Fruit fly (Drosophila melanogaster) whole organism, pupa: ENCODE data around the gene dia.

Experiments used
- CG12605 ChIP-seq: fragments of 200-800 bp; sonication (Bioruptor generic); IDR thresholded peaks from 2 replicates; pipeline ENCODE4 v1.3.6; 2022; ENCODE audit warnings: missing biosample characterization, missing genetic modification characterization
- CG13204 ChIP-seq: fragments of 200-800 bp; sonication (Bioruptor generic); optimal IDR thresholded peaks from 2 replicates; lab custom pipeline; 2018; ENCODE audit warnings: missing biosample characterization, mild to moderate bottlenecking, missing genetic modification characterization, moderate library complexity
- CG17806 ChIP-seq: fragments of 200-800 bp; sonication (Bioruptor generic); optimal IDR thresholded peaks from 2 replicates; lab custom pipeline; 2018; ENCODE audit warnings: missing biosample characterization, mild to moderate bottlenecking, missing genetic modification characterization, moderate library complexity
- CG32121 ChIP-seq: fragments of 200-800 bp; sonication (Bioruptor generic); IDR thresholded peaks from 2 replicates; pipeline ENCODE4 v1.3.6; 2022; ENCODE audit warnings: missing biosample characterization, missing genetic modification characterization
- CG8159 ChIP-seq: fragments of 200-800 bp; sonication (Bioruptor generic); optimal IDR thresholded peaks from 3 replicates; lab custom pipeline; 2018; ENCODE audit warnings: missing biosample characterization, mild to moderate bottlenecking, missing genetic modification characterization, moderate library complexity
- CG8301 ChIP-seq: fragments of 200-800 bp; sonication (Bioruptor generic); optimal IDR thresholded peaks from 2 replicates; lab custom pipeline; 2018; ENCODE audit warnings: missing biosample characterization, mild to moderate bottlenecking, missing genetic modification characterization
- CG9948 ChIP-seq: fragments of 200-800 bp; sonication (Bioruptor generic); optimal IDR thresholded peaks from 2 replicates; lab custom pipeline; 2018; ENCODE audit warnings: missing biosample characterization, mild to moderate bottlenecking, missing genetic modification characterization, moderate library complexity
- EcR ChIP-seq: fragments of 200-800 bp; sonication (Bioruptor generic); optimal IDR thresholded peaks from 3 replicates; lab custom pipeline; 2019; ENCODE audit warnings: missing biosample characterization, missing genetic modification characterization, mild to moderate bottlenecking, moderate library complexity, missing genetic modification reagents
- Pif1A ChIP-seq: fragments of 200-800 bp; sonication (Bioruptor generic); optimal IDR thresholded peaks from 3 replicates; lab custom pipeline; 2016; ENCODE audit warnings: missing biosample characterization, missing genetic modification characterization
- Pif1B ChIP-seq: fragments of 200-800 bp; sonication (Bioruptor generic); optimal IDR thresholded peaks from 3 replicates; lab custom pipeline; 2016; ENCODE audit warnings: missing biosample characterization, missing genetic modification characterization
- fd96Ca ChIP-seq: fragments of 200-800 bp; sonication (Bioruptor generic); IDR thresholded peaks from 3 replicates; pipeline ENCODE4 v1.3.6; 2022; ENCODE audit warnings: missing biosample characterization, missing genetic modification characterization
- rn ChIP-seq: fragments of 200-800 bp; sonication (Bioruptor generic); IDR thresholded peaks from 2 replicates; pipeline ENCODE4 v1.3.6; 2022; ENCODE audit warnings: missing biosample characterization, missing genetic modification characterization

- TF ChIP-seq CG8301 (tag; lab: Kevin White, UChicago) (no peak), CG13204 (GFP tag; lab: Kevin White, UChicago) (no peak), CG32121 (no peak), CG9948 (tag; lab: Kevin White, UChicago) (no peak), EcR (GFP tag; lab: Kevin White, UChicago) (no peak), fd96Ca (GFP tag; lab: Robert Waterston, UW) (0 out of 3 replicates have a peak, but pooled peaks have one; percentile 28), CG12605 (GFP tag; lab: Robert Waterston, UW) (no peak), rn (no peak), CG17806 (no peak), Pif1A (GFP tag; lab: Kevin White, UChicago) (no peak), CG8159 (tag; lab: Kevin White, UChicago) (no peak), Pif1B (GFP tag; lab: Kevin White, UChicago) (no peak)
These were observed 15.6 kb downstream of the dia start for dm6 chr2L:20773453-20774054.
